Worm (Caenorhabditis elegans): ENCODE data around the gene C18E9.5.

DNA sequence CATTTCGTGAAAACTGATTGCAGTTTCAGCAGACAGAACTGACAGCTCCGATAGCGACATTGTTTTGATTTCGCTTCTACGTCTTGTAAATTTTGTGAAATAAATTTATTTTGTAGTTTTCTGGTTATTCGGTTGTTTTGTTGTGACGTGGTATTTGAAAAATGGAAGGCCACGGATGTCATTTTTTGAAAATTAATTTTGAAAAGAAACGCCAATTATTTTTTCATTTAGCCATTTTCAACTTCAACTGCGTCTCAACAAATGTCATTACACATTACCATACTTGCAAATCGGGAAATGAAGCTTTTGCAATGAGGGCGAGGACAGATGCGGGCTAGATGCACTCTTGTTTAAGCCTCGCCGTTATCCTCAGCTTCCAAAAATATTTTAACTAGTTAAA, 18.2 kb downstream of the C18E9.5 start, which contains the start of gene C18E9.8:
- TF ChIP-seq sptf-1 (tag; optimal IDR thresholded peaks at IDR 0.05) (no peak), nhr-11 (tag; optimal IDR thresholded peaks at IDR 0.05) (no peak), efl-3 (GFP tag; optimal IDR thresholded peaks at IDR 0.05) (no peak), egl-27 (tag; optimal IDR thresholded peaks at IDR 0.05) (no peak), snpc-4 (tag; optimal IDR thresholded peaks at IDR 0.05) (no peak), lin-15B (tag; optimal IDR thresholded peaks at IDR 0.05) (no peak), ama-1 (optimal IDR thresholded peaks at IDR 0.05) (peak; percentile 32), nhr-28 (tag; optimal IDR thresholded peaks at IDR 0.05) (no peak)
